Fruit fly (Drosophila melanogaster): ENCODE results near the gene CG5895.
A peak's percentile ranks its signal among the peaks of the same experiment; 100 is the strongest.

CG5895 gene

dm6 chr3L:16021064-16021683, 14.1 kb upstream of the CG5895 start:
- TF ChIP-seq salr (GFP tag; optimal IDR thresholded peaks at IDR 0.05) (peak in 1 of 2 experiments; percentile 28), net (GFP tag; optimal IDR thresholded peaks at IDR 0.05) (peak; percentile 36), Ets96B (tag; optimal IDR thresholded peaks at IDR 0.05) (peak; percentile 46), CG6276 (GFP tag; optimal IDR thresholded peaks at IDR 0.05) (peak; percentile 48), Sox102F (GFP tag; optimal IDR thresholded peaks at IDR 0.05) (peak; percentile 64), Smox (GFP tag; optimal IDR thresholded peaks at IDR 0.05) (peak; percentile 50), CG6854 (GFP tag; optimal IDR thresholded peaks at IDR 0.05) (no peak), CG6792 (GFP tag; optimal IDR thresholded peaks at IDR 0.05) (peak; percentile 48), Hr4 (GFP tag; optimal IDR thresholded peaks at IDR 0.05) (peak; percentile 70), Met (GFP tag; optimal IDR thresholded peaks at IDR 0.05) (peak; percentile 50), fd59A (GFP tag; optimal IDR thresholded peaks at IDR 0.05) (no peak), fd85E (GFP tag; optimal IDR thresholded peaks at IDR 0.05) (no peak), esn (GFP tag; optimal IDR thresholded peaks at IDR 0.05) (peak; percentile 64), pdm3 (GFP tag; optimal IDR thresholded peaks at IDR 0.05) (peak; percentile 58), lz (GFP tag; optimal IDR thresholded peaks at IDR 0.05) (peak; percentile 35), fkh (GFP tag; optimal IDR thresholded peaks at IDR 0.05) (no peak), CG15336 (GFP tag; IDR thresholded peaks at IDR 0.05) (peak; percentile 36; the same call in 1 of the 2 replicates), dsx (GFP tag; optimal IDR thresholded peaks at IDR 0.05; ENCODE audit: poor library complexity, severe bottlenecking) (peak; percentile 32), CG16779 (tag; optimal IDR thresholded peaks at IDR 0.05) (no peak), CG11762 (GFP tag; optimal IDR thresholded peaks at IDR 0.05; ENCODE audit: insufficient read depth) (no peak), CG31627 (GFP tag; optimal IDR thresholded peaks at IDR 0.05) (peak; percentile 51), Hr39 (GFP tag; optimal IDR thresholded peaks at IDR 0.05) (peak; percentile 50), Eip75B (GFP tag; optimal IDR thresholded peaks at IDR 0.05) (peak; percentile 48), CG34406 (GFP tag; optimal IDR thresholded peaks at IDR 0.05) (peak; percentile 26), CG8632 (GFP tag; optimal IDR thresholded peaks at IDR 0.05) (peak; percentile 25), CG10631 (GFP tag; optimal IDR thresholded peaks at IDR 0.05) (peak; percentile 21), Sox15 (GFP tag; optimal IDR thresholded peaks at IDR 0.05) (peak; percentile 0), vri (GFP tag; optimal IDR thresholded peaks at IDR 0.05) (peak; percentile 8), svp (GFP tag) (peak; percentile 71), acj6 (GFP tag; optimal IDR thresholded peaks at IDR 0.05) (peak; percentile 45), CG11902 (GFP tag; optimal IDR thresholded peaks at IDR 0.05) (no peak), OdsH (GFP tag; optimal IDR thresholded peaks at IDR 0.05) (peak; percentile 59), Blimp-1 (GFP tag; optimal IDR thresholded peaks at IDR 0.05) (no peak), CG3032 (tag; optimal IDR thresholded peaks at IDR 0.05) (peak; percentile 26), cyc (GFP tag; optimal IDR thresholded peaks at IDR 0.05) (peak; percentile 50), CG3919 (GFP tag; optimal IDR thresholded peaks at IDR 0.05) (peak; percentile 60), CG7368 (GFP tag; optimal IDR thresholded peaks at IDR 0.05) (peak; percentile 29), Ets21C (GFP tag; optimal IDR thresholded peaks at IDR 0.05) (no peak), CG6163 (GFP tag; IDR thresholded peaks at IDR 0.05) (peak; percentile 56; the same call in 2 of the 3 replicates), dac (GFP tag; optimal IDR thresholded peaks at IDR 0.05) (peak; percentile 23), Hr38 (GFP tag; optimal IDR thresholded peaks at IDR 0.05) (no peak), CG8119 (GFP tag; IDR thresholded peaks at IDR 0.05) (peak; percentile 48; the same call in 1 of the 3 replicates), CG11294 (GFP tag; IDR thresholded peaks at IDR 0.05) (no peak), CG9139 (GFP tag; optimal IDR thresholded peaks at IDR 0.05) (no peak), Gug (GFP tag; IDR thresholded peaks at IDR 0.05) (no peak), CG10669 (GFP tag; optimal IDR thresholded peaks at IDR 0.05) (peak; percentile 43), CG6808 (GFP tag; optimal IDR thresholded peaks at IDR 0.05) (no peak), CG1621 (tag; optimal IDR thresholded peaks at IDR 0.05) (peak; percentile 22), ss (GFP tag; optimal IDR thresholded peaks at IDR 0.05) (no peak), eg (GFP tag; IDR thresholded peaks at IDR 0.05) (peak; percentile 53; the same call in 2 of the 3 replicates), Lpt (GFP tag; optimal IDR thresholded peaks at IDR 0.05) (peak; percentile 20)
